Fruit fly (Drosophila melanogaster) whole organism, embryonic: ENCODE data around the gene Eip75B.

Source experiments
- CG10147 ChIP-seq: fragments of 200-800 bp; sonication (Bioruptor generic); optimal IDR thresholded peaks from 2 replicates; lab custom pipeline; 2019; ENCODE audit warnings: missing biosample characterization, mild to moderate bottlenecking, missing genetic modification characterization, moderate library complexity
- CG10274 ChIP-seq: fragments of 200-800 bp; sonication (Bioruptor generic); optimal IDR thresholded peaks from 3 replicates; lab custom pipeline; 2017; ENCODE audit warnings: missing biosample characterization, mild to moderate bottlenecking, missing genetic modification characterization
- CG10366 ChIP-seq: fragments of 200-800 bp; sonication (Bioruptor generic); IDR thresholded peaks from 2 replicates; pipeline ENCODE4 v1.3.6; 2022; ENCODE audit warnings: missing biosample characterization, missing genetic modification characterization
- CG10959 ChIP-seq: fragments of 200-800 bp; sonication (Bioruptor generic); IDR thresholded peaks from 2 replicates; pipeline ENCODE4 v1.3.6; 2022; ENCODE audit warnings: missing biosample characterization, missing genetic modification characterization
- CG11696 ChIP-seq: fragments of 200-800 bp; sonication (Bioruptor generic); IDR thresholded peaks from 2 replicates; pipeline ENCODE4 v1.3.6; 2022; ENCODE audit warnings: missing biosample characterization, missing genetic modification characterization
- CG13424 ChIP-seq: fragments of 200-800 bp; sonication (Bioruptor generic); optimal IDR thresholded peaks from 2 replicates; lab custom pipeline; 2019; ENCODE audit warnings: missing biosample characterization, mild to moderate bottlenecking, missing genetic modification characterization, moderate library complexity
- CG18011 ChIP-seq: fragments of 200-800 bp; sonication (Bioruptor generic); optimal IDR thresholded peaks from 2 replicates; lab custom pipeline; 2017; ENCODE audit warnings: missing biosample characterization, missing genetic modification characterization, mild to moderate bottlenecking, moderate library complexity, missing genotype
- CG2116 ChIP-seq: fragments of 200-800 bp; sonication (Bioruptor generic); optimal IDR thresholded peaks from 3 replicates; lab custom pipeline; 2018; ENCODE audit warnings: missing biosample characterization, mild to moderate bottlenecking, missing genetic modification characterization
- CG30431 ChIP-seq: fragments of 200-800 bp; sonication (Bioruptor generic); optimal IDR thresholded peaks from 2 replicates; lab custom pipeline; 2017; ENCODE audit warnings: missing biosample characterization, missing genetic modification characterization
- CG31441 ChIP-seq: fragments of 200-800 bp; sonication (Bioruptor generic); IDR thresholded peaks from 2 replicates; pipeline ENCODE4 v1.3.6; 2022; ENCODE audit warnings: missing biosample characterization, missing genetic modification characterization
- CG32772 ChIP-seq: fragments of 200-800 bp; sonication (Bioruptor generic); IDR thresholded peaks from 2 replicates; pipeline ENCODE4 v1.3.6; 2022; ENCODE audit warnings: missing biosample characterization, missing genetic modification characterization
- CG33213 ChIP-seq: fragments of 200-800 bp; sonication (Bioruptor generic); optimal IDR thresholded peaks from 3 replicates; lab custom pipeline; 2016; ENCODE audit warnings: missing biosample characterization, missing genetic modification characterization
- CG4404 ChIP-seq: fragments of 200-800 bp; sonication (Bioruptor generic); IDR thresholded peaks from 2 replicates; pipeline ENCODE4 v1.3.6; 2022; ENCODE audit warnings: missing biosample characterization, missing genetic modification characterization
- CG6175 ChIP-seq: fragments of 200-800 bp; sonication (Bioruptor generic); IDR thresholded peaks from 3 replicates; pipeline ENCODE4 v1.3.6; 2022; ENCODE audit warnings: missing biosample characterization, missing genetic modification characterization
- D19B ChIP-seq: fragments of 200-800 bp; sonication (Bioruptor generic); optimal IDR thresholded peaks from 2 replicates; lab custom pipeline; 2017; ENCODE audit warnings: missing biosample characterization, mild to moderate bottlenecking, missing genetic modification characterization
- Doc2 ChIP-seq: fragments of 200-800 bp; sonication (Bioruptor generic); IDR thresholded peaks from 2 replicates; pipeline ENCODE4 v1.3.6; 2022; ENCODE audit warnings: missing biosample characterization, missing genetic modification characterization
- Eip74EF ChIP-seq, 2 experiments: fragments of 200-800 bp in 1 of 2; fragments of >200 bp in 1 of 2; sonication (Bioruptor generic) in 1 of 2; optimal IDR thresholded peaks; 2 replicates each; lab custom pipeline; 2017 to 2019; ENCODE audit warnings: missing biosample characterization in 2 of 2, missing genetic modification characterization in 2 of 2, mild to moderate bottlenecking in 1 of 2, moderate library complexity in 1 of 2
- Gsc ChIP-seq: fragments of 200-800 bp; sonication (Bioruptor generic); IDR thresholded peaks from 2 replicates; pipeline ENCODE4 v1.3.6; 2022; ENCODE audit warnings: missing biosample characterization, missing genetic modification characterization
- HLH4C ChIP-seq: fragments of 200-800 bp; sonication (Bioruptor generic); IDR thresholded peaks from 3 replicates; pipeline ENCODE4 v1.3.6; 2022; ENCODE audit warnings: missing biosample characterization, missing genetic modification characterization; ENCODE audit not compliant: partially characterized antibody
- Hr51 ChIP-seq, 2 experiments: fragments of 200-800 bp; sonication (Bioruptor generic); optimal IDR thresholded peaks; 2 replicates in 1 of 2; 3 replicates in 1 of 2; lab custom pipeline; 2016 to 2018; ENCODE audit warnings: missing biosample characterization in 2 of 2, missing genetic modification characterization in 2 of 2, mild to moderate bottlenecking in 1 of 2, moderate library complexity in 1 of 2
- MESR4 ChIP-seq: fragments of 200-800 bp; sonication (Bioruptor generic); optimal IDR thresholded peaks from 2 replicates; lab custom pipeline; 2018; ENCODE audit warnings: missing biosample characterization, mild to moderate bottlenecking, missing genetic modification characterization, moderate library complexity
- Mad ChIP-seq: fragments of 200-800 bp; sonication (Bioruptor generic); optimal IDR thresholded peaks from 2 replicates; lab custom pipeline; 2016; ENCODE audit warnings: missing biosample characterization, missing genetic modification characterization
- PHDP ChIP-seq: fragments of 200-800 bp; sonication (Bioruptor generic); optimal IDR thresholded peaks from 3 replicates; lab custom pipeline; 2018; ENCODE audit warnings: missing biosample characterization, mild to moderate bottlenecking, missing genetic modification characterization, moderate library complexity
- Ssrp ChIP-seq: fragments of 200-800 bp; sonication (Bioruptor generic); optimal IDR thresholded peaks from 2 replicates; lab custom pipeline; 2018; ENCODE audit warnings: missing biosample characterization, mild to moderate bottlenecking, missing genetic modification characterization, moderate library complexity
- Tbp ChIP-seq: fragments of >200 bp; optimal IDR thresholded peaks from 2 replicates; lab custom pipeline; 2018; ENCODE audit warnings: missing biosample characterization, missing genetic modification characterization
- Xbp1 ChIP-seq: fragments of 200-800 bp; sonication (Bioruptor generic); optimal IDR thresholded peaks from 3 replicates; lab custom pipeline; 2016; ENCODE audit warnings: missing biosample characterization, mild to moderate bottlenecking, missing genetic modification characterization
- ase ChIP-seq: fragments of 200-800 bp; sonication (Bioruptor generic); IDR thresholded peaks from 3 replicates; pipeline ENCODE4 v1.3.6; 2022; ENCODE audit warnings: missing biosample characterization, missing genetic modification characterization
- ato ChIP-seq: fragments of 200-800 bp; sonication (Bioruptor generic); IDR thresholded peaks from 2 replicates; pipeline ENCODE4 v1.3.6; 2022; ENCODE audit warnings: missing biosample characterization, missing genetic modification characterization; ENCODE audit not compliant: partially characterized antibody
- caup ChIP-seq: fragments of 200-800 bp; sonication (Bioruptor generic); optimal IDR thresholded peaks from 3 replicates; lab custom pipeline; 2017; ENCODE audit warnings: missing biosample characterization, mild to moderate bottlenecking, missing genetic modification characterization, moderate library complexity; ENCODE audit not compliant: severe bottlenecking
- chm ChIP-seq: fragments of 200-800 bp; sonication (Bioruptor generic); IDR thresholded peaks from 2 replicates; pipeline ENCODE4 v1.3.6; 2022; ENCODE audit warnings: missing biosample characterization, missing genetic modification characterization
- corto ChIP-seq: fragments of 200-800 bp; sonication (Bioruptor generic); optimal IDR thresholded peaks from 2 replicates; lab custom pipeline; 2016; ENCODE audit warnings: missing biosample characterization, mild to moderate bottlenecking, missing genetic modification characterization, moderate library complexity
- danr ChIP-seq: fragments of 200-800 bp; sonication (Bioruptor generic); IDR thresholded peaks from 2 replicates; pipeline ENCODE4 v1.3.6; 2022; ENCODE audit warnings: missing biosample characterization, missing genetic modification characterization
- dmrt99B ChIP-seq: fragments of 200-800 bp; sonication (Bioruptor generic); optimal IDR thresholded peaks from 2 replicates; lab custom pipeline; 2018; ENCODE audit warnings: missing biosample characterization, mild to moderate bottlenecking, missing genetic modification characterization, moderate library complexity
- fd96Cb ChIP-seq: fragments of 200-800 bp; sonication (Bioruptor generic); optimal IDR thresholded peaks from 2 replicates; lab custom pipeline; 2018; ENCODE audit warnings: missing biosample characterization, mild to moderate bottlenecking, missing genetic modification characterization, moderate library complexity
- h ChIP-seq: fragments of >200 bp; optimal IDR thresholded peaks from 2 replicates; lab custom pipeline; 2017
- ham ChIP-seq: fragments of 200-800 bp; sonication (Bioruptor generic); IDR thresholded peaks from 2 replicates; pipeline ENCODE4 v1.3.6; 2022; ENCODE audit warnings: missing biosample characterization, missing genetic modification characterization
- hkb ChIP-seq, 2 experiments: fragments of 200-800 bp in 1 of 2; fragments of >200 bp in 1 of 2; sonication (Bioruptor generic) in 1 of 2; IDR thresholded peaks in 1 of 2; optimal IDR thresholded peaks in 1 of 2; 2 replicates each; pipeline versions ENCODE4 v1.3.6 to Lab custom; 2017 to 2022; ENCODE audit warnings: missing biosample characterization in 1 of 2, missing genetic modification characterization in 1 of 2
- otp ChIP-seq: fragments of 200-800 bp; sonication (Bioruptor generic); IDR thresholded peaks from 3 replicates; pipeline ENCODE4, ENCODE4 v1.3.6; 2022; ENCODE audit warnings: missing biosample characterization, missing genetic modification characterization
- pan ChIP-seq, 4 experiments: fragments of >200 bp in 3 of 4; fragments of 200-800 bp in 1 of 4; sonication (Bioruptor generic) in 1 of 4; optimal IDR thresholded peaks in 3 of 4; IDR thresholded peaks in 1 of 4; 2 replicates each; pipeline versions ENCODE4 v1.3.6 to Lab custom; 2017 to 2022; ENCODE audit warnings: missing biosample characterization in 2 of 4, missing genetic modification characterization in 2 of 4, mixed read lengths in 1 of 4
- pfk ChIP-seq: fragments of 200-800 bp; sonication (Bioruptor generic); optimal IDR thresholded peaks from 2 replicates; lab custom pipeline; 2018; ENCODE audit warnings: missing biosample characterization, mild to moderate bottlenecking, missing genetic modification characterization, moderate library complexity
- pho ChIP-seq: fragments of 200-800 bp; sonication (Bioruptor generic); optimal IDR thresholded peaks from 2 replicates; lab custom pipeline; 2016; ENCODE audit warnings: missing biosample characterization, missing genetic modification characterization
- phol ChIP-seq: fragments of 200-800 bp; sonication (Bioruptor generic); optimal IDR thresholded peaks from 3 replicates; lab custom pipeline; 2018; ENCODE audit warnings: missing biosample characterization, mild to moderate bottlenecking, missing genetic modification characterization, moderate library complexity
- pros ChIP-seq: fragments of 200-800 bp; sonication (Bioruptor generic); optimal IDR thresholded peaks from 3 replicates; lab custom pipeline; 2019; ENCODE audit warnings: missing biosample characterization, mild to moderate bottlenecking, missing genetic modification characterization, moderate library complexity
- run ChIP-seq: fragments of 200-800 bp; sonication (Bioruptor generic); optimal IDR thresholded peaks from 3 replicates; lab custom pipeline; 2018; ENCODE audit warnings: missing biosample characterization, mild to moderate bottlenecking, missing genetic modification characterization
- scrt ChIP-seq: fragments of 200-800 bp; sonication (Bioruptor generic); optimal IDR thresholded peaks from 2 replicates; lab custom pipeline; 2018; ENCODE audit warnings: missing biosample characterization, mild to moderate bottlenecking, missing genetic modification characterization, moderate library complexity
- slbo ChIP-seq: fragments of 200-800 bp; sonication (Bioruptor generic); IDR thresholded peaks from 2 replicates; pipeline ENCODE4 v1.3.6; 2022; ENCODE audit warnings: missing biosample characterization, missing genetic modification characterization
- zen2 ChIP-seq: fragments of 200-800 bp; sonication (Bioruptor generic); IDR thresholded peaks from 3 replicates; pipeline ENCODE4 v1.3.6; 2022; ENCODE audit warnings: missing biosample characterization, missing genetic modification characterization; ENCODE audit not compliant: partially characterized antibody

Eip75B gene

dm6 chr3L:18003054-18003871 is 61.2 kb downstream of the Eip75B start (continued):
- TF ChIP-seq HLH4C (GFP tag; lab: Robert Waterston, UW) (no peak), D19B (GFP tag; lab: Kevin White, UChicago) (peak; percentile 37), ato (GFP tag; lab: Robert Waterston, UW) (no peak), Mad (GFP tag; lab: Kevin White, UChicago) (no peak), phol (tag; lab: Kevin White, UChicago) (peak; percentile 62), fd96Cb (tag; lab: Kevin White, UChicago) (peak; percentile 49), Gsc (GFP tag; lab: Robert Waterston, UW) (no peak), pfk (GFP tag; lab: Kevin White, UChicago) (no peak), zen2 (no peak), Hr51 (GFP tag; optimal IDR thresholded peaks at IDR 0.05; lab: Kevin White, UChicago) (peak in 1 of 2 experiments; percentile 71), hkb (optimal IDR thresholded peaks at IDR 0.05; lab: Kevin White, UChicago) (no peak), hkb (GFP tag; IDR thresholded peaks at IDR 0.05; lab: Robert Waterston, UW) (no peak), PHDP (tag; lab: Kevin White, UChicago) (peak; percentile 82), CG33213 (GFP tag; lab: Kevin White, UChicago) (no peak), CG10366 (no peak), Ssrp (tag; lab: Kevin White, UChicago) (peak; percentile 52), CG13424 (tag; lab: Kevin White, UChicago) (peak; percentile 76), corto (GFP tag; lab: Kevin White, UChicago) (peak; percentile 52), ham (GFP tag; lab: Robert Waterston, UW) (no peak), CG32772 (GFP tag; lab: Robert Waterston, UW) (no peak), ase (no peak), Xbp1 (GFP tag; lab: Kevin White, UChicago) (peak; percentile 38), CG10147 (GFP tag; lab: Kevin White, UChicago) (peak; percentile 50), CG4404 (GFP tag; lab: Robert Waterston, UW) (no peak), run (tag; lab: Kevin White, UChicago) (no peak), scrt (GFP tag; lab: Kevin White, UChicago) (no peak), danr (no peak), pan (optimal IDR thresholded peaks at IDR 0.05; lab: Kevin White, UChicago) (no peak), pan (GFP tag; optimal IDR thresholded peaks at IDR 0.05 in 1 of 2, IDR thresholded peaks at IDR 0.05 in 1 of 2) (peak in 1 of 2 experiments; percentile 59), otp (GFP tag; lab: Robert Waterston, UW) (no peak), Doc2 (GFP tag; lab: Robert Waterston, UW) (no peak), Eip74EF (GFP tag; optimal IDR thresholded peaks at IDR 0.05; lab: Kevin White, UChicago) (peak in 1 of 2 experiments; percentile 52), slbo (GFP tag; lab: Robert Waterston, UW) (peak; percentile 71), CG2116 (peak; percentile 12), CG11696 (GFP tag; lab: Robert Waterston, UW) (peak; percentile 48; the same call in 1 of the 2 replicates), h (lab: Kevin White, UChicago) (no peak), CG31441 (GFP tag; lab: Robert Waterston, UW) (peak; percentile 64), caup (GFP tag; lab: Kevin White, UChicago) (peak; percentile 48), pros (no peak), CG10274 (GFP tag; lab: Kevin White, UChicago) (no peak), CG6175 (no peak), CG10959 (GFP tag; lab: Robert Waterston, UW) (no peak), dmrt99B (tag; lab: Kevin White, UChicago) (peak; percentile 60), CG30431 (GFP tag; lab: Kevin White, UChicago) (no peak), MESR4 (GFP tag; lab: Kevin White, UChicago) (no peak), CG18011 (GFP tag; lab: Kevin White, UChicago) (no peak), Tbp (GFP tag; lab: Kevin White, UChicago) (no peak), pho (no peak), chm (GFP tag; lab: Robert Waterston, UW) (no peak)
